Fruit fly (Drosophila melanogaster): ENCODE results near the gene CG1316.
A peak's percentile ranks its signal among the peaks of the same experiment; 100 is the strongest.

CG1316 gene

dm6 chr3L:4313299-4313698 lies 29.6 kb downstream of the CG1316 start, which contains the start of gene Claspin (continued):
- TF ChIP-seq bbx (GFP tag; IDR thresholded peaks at IDR 0.05; ENCODE audit: partially characterized antibody) (peak; percentile 61), CG12391 (tag; optimal IDR thresholded peaks at IDR 0.05) (peak; percentile 40), CG10147 (GFP tag; optimal IDR thresholded peaks at IDR 0.05) (no peak), nerfin-2 (GFP tag; IDR thresholded peaks at IDR 0.05; ENCODE audit: partially characterized antibody) (no peak), Ravus (GFP tag; IDR thresholded peaks at IDR 0.05) (no peak), ind (GFP tag; optimal IDR thresholded peaks at IDR 0.05) (peak; percentile 22), pros (GFP tag; optimal IDR thresholded peaks at IDR 0.05) (no peak), CG18619 (GFP tag; optimal IDR thresholded peaks at IDR 0.05) (no peak), Side (GFP tag; optimal IDR thresholded peaks at IDR 0.05) (peak; percentile 61), CG11560 (tag; IDR thresholded peaks at IDR 0.05) (no peak), Hr51 (GFP tag; optimal IDR thresholded peaks at IDR 0.05) (peak in 1 of 2 experiments; percentile 29), org-1 (GFP tag; optimal IDR thresholded peaks at IDR 0.05) (no peak), CG3281 (GFP tag; optimal IDR thresholded peaks at IDR 0.05) (no peak), CG2202 (tag; optimal IDR thresholded peaks at IDR 0.05) (no peak), toy (GFP tag; IDR thresholded peaks at IDR 0.05) (no peak), caup (GFP tag; optimal IDR thresholded peaks at IDR 0.05; ENCODE audit: severe bottlenecking) (peak; percentile 58), Gsc (GFP tag; IDR thresholded peaks at IDR 0.05) (no peak), CG6813 (GFP tag; optimal IDR thresholded peaks at IDR 0.05) (no peak), Hr3 (GFP tag; optimal IDR thresholded peaks at IDR 0.05) (peak; percentile 45), nmo (GFP tag; optimal IDR thresholded peaks at IDR 0.05) (peak; percentile 44), CG15073 (GFP tag; optimal IDR thresholded peaks at IDR 0.05) (no peak), sug (tag; optimal IDR thresholded peaks at IDR 0.05) (peak; percentile 57), h (optimal IDR thresholded peaks at IDR 0.05) (no peak), Awh (GFP tag; IDR thresholded peaks at IDR 0.05) (no peak; the same call in 1 of the 2 replicates), Med (GFP tag) (peak; percentile 95), sob (GFP tag; IDR thresholded peaks at IDR 0.05) (peak; percentile 80), pzg (GFP tag; optimal IDR thresholded peaks at IDR 0.05) (peak; percentile 83), Sox100B (GFP tag; optimal IDR thresholded peaks at IDR 0.05) (no peak), stwl (tag; optimal IDR thresholded peaks at IDR 0.05) (peak; percentile 72), CG15601 (tag; optimal IDR thresholded peaks at IDR 0.05) (peak; percentile 53), CG11723 (GFP tag; optimal IDR thresholded peaks at IDR 0.05) (no peak), luna (GFP tag; optimal IDR thresholded peaks at IDR 0.05) (no peak), gem (tag; optimal IDR thresholded peaks at IDR 0.05) (no peak), cad (GFP tag; optimal IDR thresholded peaks at IDR 0.05) (no peak), scrt (GFP tag; optimal IDR thresholded peaks at IDR 0.05) (no peak), Ada2b (GFP tag; IDR thresholded peaks at IDR 0.05) (no peak), CG7839 (tag; optimal IDR thresholded peaks at IDR 0.05) (no peak), CG8281 (tag; optimal IDR thresholded peaks at IDR 0.05) (no peak), ERR (GFP tag; optimal IDR thresholded peaks at IDR 0.05) (peak; percentile 5), cwo (GFP tag; optimal IDR thresholded peaks at IDR 0.05) (no peak), Ssrp (tag; optimal IDR thresholded peaks at IDR 0.05) (peak; percentile 15), CG2678 (tag; optimal IDR thresholded peaks at IDR 0.05) (no peak), CG6689 (GFP tag; IDR thresholded peaks at IDR 0.05) (no peak), btn (GFP tag; optimal IDR thresholded peaks at IDR 0.05) (no peak), Hmx (GFP tag; optimal IDR thresholded peaks at IDR 0.05) (no peak), ranshi (GFP tag; IDR thresholded peaks at IDR 0.05) (0 out of 2 replicates have a peak, but pooled peaks have one; percentile 11), CG3726 (GFP tag; IDR thresholded peaks at IDR 0.05) (no peak), zen (tag; optimal IDR thresholded peaks at IDR 0.05) (no peak), E2f2 (GFP tag; IDR thresholded peaks at IDR 0.05) (peak; percentile 98), CG11247 (GFP tag; IDR thresholded peaks at IDR 0.05) (no peak), CG4424 (GFP tag; optimal IDR thresholded peaks at IDR 0.05) (no peak)
